Worm (Caenorhabditis elegans) whole organism, L2 larva: ENCODE data around the gene pro-1.

Experiments
- aly-2 ChIP-seq: fragments of 150-350 bp; optimal IDR thresholded peaks from 2 replicates; lab custom pipeline; 2014; ENCODE audit warnings: missing biosample characterization, missing genetic modification characterization
- ama-1 ChIP-seq: fragments of 150-350 bp; optimal IDR thresholded peaks from 2 replicates; lab custom pipeline; 2018; ENCODE audit warnings: inconsistent platforms
- ceh-16 ChIP-seq: fragments of 150-350 bp; optimal IDR thresholded peaks from 2 replicates; lab custom pipeline; 2014; ENCODE audit warnings: missing biosample characterization, missing genetic modification characterization
- elt-1 ChIP-seq: fragments of 150-350 bp; optimal IDR thresholded peaks from 2 replicates; lab custom pipeline; 2014; ENCODE audit warnings: missing biosample characterization, missing genetic modification characterization
- elt-3 ChIP-seq: sonication (generic microtip); optimal IDR thresholded peaks from 2 replicates; lab custom pipeline; 2017; ENCODE audit warnings: missing biosample characterization, missing genetic modification characterization
- lin-11 ChIP-seq: fragments of 150-350 bp; sonication (generic microtip); optimal IDR thresholded peaks from 2 replicates; lab custom pipeline; 2014; ENCODE audit warnings: missing biosample characterization, missing genetic modification characterization, inconsistent platforms, mixed read lengths
- lin-39 ChIP-seq: fragments of 150-350 bp; optimal IDR thresholded peaks from 2 replicates; lab custom pipeline; 2014; ENCODE audit warnings: missing biosample characterization, missing genetic modification reagents, missing genetic modification characterization
- lsy-2 ChIP-seq, 2 experiments: fragments of 150-350 bp in 1 of 2; sonication (generic microtip) in 1 of 2; optimal IDR thresholded peaks; 2 replicates each; lab custom pipeline; 2014 to 2017; ENCODE audit warnings: missing biosample characterization in 2 of 2, missing genetic modification characterization in 2 of 2
- nhr-10 ChIP-seq: sonication (generic microtip); optimal IDR thresholded peaks from 2 replicates; lab custom pipeline; 2017; ENCODE audit warnings: missing biosample characterization, missing genetic modification characterization
- sma-3 ChIP-seq: sonication (generic microtip); optimal IDR thresholded peaks from 2 replicates; lab custom pipeline; 2016; ENCODE audit warnings: missing genetic modification reagents, missing genetic modification characterization, missing compliant biosample characterization
- snpc-4 ChIP-seq: fragments of 150-350 bp; optimal IDR thresholded peaks from 2 replicates; lab custom pipeline; 2014; ENCODE audit warnings: missing biosample characterization, missing genetic modification characterization
- unc-55 ChIP-seq: fragments of 150-350 bp; sonication (generic microtip); optimal IDR thresholded peaks from 3 replicates; lab custom pipeline; 2014; ENCODE audit warnings: missing biosample characterization, missing genetic modification reagents, missing genetic modification characterization
- ztf-11 ChIP-seq: sonication (generic microtip); optimal IDR thresholded peaks from 2 replicates; lab custom pipeline; 2017; ENCODE audit warnings: missing biosample characterization, missing genetic modification characterization

DNA sequence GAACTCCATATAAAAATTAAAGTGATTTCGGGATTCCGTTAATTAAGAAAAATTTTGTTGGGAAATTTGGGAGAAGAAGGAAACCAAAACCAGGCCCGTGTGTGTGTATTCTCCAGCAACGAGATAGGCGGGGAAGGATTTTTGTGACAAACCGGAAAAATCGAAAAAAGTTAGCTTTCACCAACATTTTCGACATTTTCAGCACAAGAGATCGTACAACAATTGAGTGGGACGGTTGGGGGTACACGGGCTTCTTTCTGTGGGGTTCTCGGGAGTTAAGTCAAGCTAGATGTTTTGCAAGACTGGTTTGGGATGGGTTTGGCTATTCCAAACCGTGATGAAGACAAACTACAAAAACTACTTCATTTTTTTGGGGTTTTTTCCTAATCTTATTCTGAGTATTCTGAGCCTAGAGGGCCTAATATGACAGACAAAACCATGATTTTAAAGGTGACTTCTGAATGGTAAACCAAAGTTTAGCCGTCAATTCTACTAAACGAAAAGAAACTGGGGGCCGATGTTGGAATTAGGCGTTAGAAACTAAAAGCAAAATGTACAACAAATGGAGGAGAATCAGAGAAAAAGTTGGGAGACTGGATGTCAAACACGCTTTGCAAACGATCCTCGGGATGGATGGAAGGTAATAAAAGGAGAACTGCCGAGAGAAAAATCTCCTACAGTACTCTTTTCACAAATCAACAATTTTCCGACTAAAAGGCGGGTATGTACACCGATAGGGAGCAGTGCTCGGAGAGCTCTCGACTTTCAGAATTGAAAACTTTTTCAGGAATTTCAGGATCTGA is 1.1 kb upstream of the pro-1 start:
- TF ChIP-seq lsy-2 (tag; optimal IDR thresholded peaks at IDR 0.05; lab: Kevin White, UChicago) (peak; percentile 6 to 20), elt-1 (no peak), lin-39 (tag; lab: Kevin White, UChicago) (no peak), aly-2 (tag; lab: Kevin White, UChicago) (no peak), nhr-10 (tag; lab: Kevin White, UChicago) (no peak), unc-55 (no peak), ztf-11 (no peak), elt-3 (tag; lab: Kevin White, UChicago) (no peak), sma-3 (GFP tag; lab: Kevin White, UChicago) (no peak), ama-1 (lab: Kevin White, UChicago) (peak; percentile 92), snpc-4 (tag; lab: Kevin White, UChicago) (no peak), lin-11 (tag; lab: Kevin White, UChicago) (no peak), ceh-16 (no peak)
